Worm (Caenorhabditis elegans) whole organism, L4/young adult: ENCODE results near the gene ZK686.3.

ENCODE experiments used
- W03F9.2 ChIP-seq: fragments of 150-350 bp; optimal IDR thresholded peaks from 2 replicates; lab custom pipeline; 2014; ENCODE audit warnings: missing biosample characterization, missing genetic modification characterization
- dao-5 ChIP-seq: sonication (generic microtip); optimal IDR thresholded peaks from 2 replicates; lab custom pipeline; 2016; ENCODE audit warnings: missing genotype, missing genetic modification characterization, moderate library complexity, missing compliant biosample characterization

ce11 chrIII:7731085-7731484, 37.8 kb downstream of the ZK686.3 start:
- TF ChIP-seq dao-5 (no peak), W03F9.2 (tag; lab: Kevin White, UChicago) (no peak)
